Fruit fly (Drosophila melanogaster) Kc167 (cell line): ENCODE measurements around the gene Cfp1.

Experiments used
- Myc ChIP-seq: fragments of >200 bp; optimal IDR thresholded peaks from 2 replicates; lab custom pipeline; 2017; ENCODE audit warnings: missing external identifiers
- Sin3A ChIP-seq: fragments of >200 bp; optimal IDR thresholded peaks from 2 replicates; lab custom pipeline; 2018; ENCODE audit warnings: missing external identifiers
- h ChIP-seq: fragments of >200 bp; optimal IDR thresholded peaks from 3 replicates; lab custom pipeline; 2018; ENCODE audit warnings: missing external identifiers
- insv ChIP-seq: fragments of >200 bp; optimal IDR thresholded peaks from 3 replicates; lab custom pipeline; 2018; ENCODE audit warnings: missing external identifiers
- psq ChIP-seq: fragments of >200 bp; optimal IDR thresholded peaks from 2 replicates; lab custom pipeline; 2017; ENCODE audit warnings: missing external identifiers
- ttk ChIP-seq: sonication (Bioruptor generic); optimal IDR thresholded peaks from 2 replicates; lab custom pipeline; 2017; ENCODE audit warnings: missing external identifiers

dm6 chrX:9317100-9317499 lies 44.3 kb upstream of the Cfp1 start:
- no peak for TF ChIP-seq insv (lab: Kevin White, UChicago)
- no peak for TF ChIP-seq Myc (lab: Kevin White, UChicago)
- no peak for TF ChIP-seq h (lab: Kevin White, UChicago)
- no peak for TF ChIP-seq ttk (lab: Kevin White, UChicago)
- no peak for TF ChIP-seq psq
- TF ChIP-seq Sin3A: no peak
